Fruit fly (Drosophila melanogaster) Kc167 (cell line): ENCODE measurements around the gene CG13895.

Source experiments
- Myc ChIP-seq: fragments of >200 bp; optimal IDR thresholded peaks from 2 replicates; lab custom pipeline; 2017; ENCODE audit warnings: missing external identifiers
- Sin3A ChIP-seq: fragments of >200 bp; optimal IDR thresholded peaks from 2 replicates; lab custom pipeline; 2018; ENCODE audit warnings: missing external identifiers
- h ChIP-seq: fragments of >200 bp; optimal IDR thresholded peaks from 3 replicates; lab custom pipeline; 2018; ENCODE audit warnings: missing external identifiers
- insv ChIP-seq: fragments of >200 bp; optimal IDR thresholded peaks from 3 replicates; lab custom pipeline; 2018; ENCODE audit warnings: missing external identifiers
- psq ChIP-seq: fragments of >200 bp; optimal IDR thresholded peaks from 2 replicates; lab custom pipeline; 2017; ENCODE audit warnings: missing external identifiers
- ttk ChIP-seq: sonication (Bioruptor generic); optimal IDR thresholded peaks from 2 replicates; lab custom pipeline; 2017; ENCODE audit warnings: missing external identifiers

CG13895 gene

dm6 chr3L:663880-664279, 44.1 kb downstream of the CG13895 start:
- TF ChIP-seq Myc (lab: Kevin White, UChicago) = no peak

dm6 chr3L:660314-661075, 47.5 kb downstream of the CG13895 start:
- TF ChIP-seq psq (lab: Kevin White, UChicago) (no peak), h (lab: Kevin White, UChicago) (no peak), Sin3A (no peak), insv (no peak), ttk (no peak), Myc (lab: Kevin White, UChicago) (no peak)

- TF ChIP-seq ttk (no peak), insv (no peak), h (lab: Kevin White, UChicago) (no peak)
Observed at dm6 chr3L:658279-658678, 49.7 kb downstream of the CG13895 start.
